Worm (Caenorhabditis elegans) whole organism, young adult: ENCODE results near the gene cdgs-1.

Experiments
- F23B12.7 ChIP-seq: sonication (generic microtip); optimal IDR thresholded peaks from 2 replicates; lab custom pipeline; 2017; ENCODE audit warnings: missing genetic modification characterization, mild to moderate bottlenecking, missing compliant biosample characterization, antibody characterized with exemption, moderate library complexity; ENCODE audit not compliant: insufficient read depth
- F33H1.4 ChIP-seq: fragments of 200-800 bp; sonication (Bioruptor generic); IDR thresholded peaks from 2 replicates; pipeline ENCODE4 v1.3.6; 2022; ENCODE audit warnings: missing genetic modification reagents, missing genetic modification characterization, missing compliant biosample characterization
- F37B4.10 ChIP-seq: fragments of 200-800 bp; sonication (Bioruptor generic); IDR thresholded peaks from 2 replicates; pipeline ENCODE4 v1.3.6; 2022; ENCODE audit warnings: missing genetic modification characterization, missing compliant biosample characterization
- F39B2.1 ChIP-seq: fragments of 200-800 bp; sonication (Bioruptor generic); IDR thresholded peaks from 2 replicates; pipeline ENCODE4 v1.3.6; 2022; ENCODE audit warnings: missing genetic modification reagents, missing genetic modification characterization, missing compliant biosample characterization
- F52B5.7 ChIP-seq: sonication (generic microtip); optimal IDR thresholded peaks from 2 replicates; lab custom pipeline; 2016; ENCODE audit warnings: mild to moderate bottlenecking, missing genetic modification characterization, missing compliant biosample characterization
- F55B11.4 ChIP-seq: sonication (generic microtip); optimal IDR thresholded peaks from 2 replicates; lab custom pipeline; 2016; ENCODE audit warnings: missing compliant biosample characterization, missing genetic modification characterization, borderline replicate concordance; ENCODE audit not compliant: insufficient read depth
- F57A8.1 ChIP-seq: fragments of 200-800 bp; sonication (Bioruptor generic); optimal IDR thresholded peaks from 2 replicates; lab custom pipeline; 2018; ENCODE audit warnings: mild to moderate bottlenecking, missing genetic modification characterization, moderate library complexity, missing compliant biosample characterization
- K11D2.4 ChIP-seq: fragments of 200-800 bp; sonication (Bioruptor generic); IDR thresholded peaks from 2 replicates; pipeline ENCODE4 v1.3.6; 2022; ENCODE audit warnings: missing genetic modification reagents, missing genetic modification characterization, missing compliant biosample characterization
- K12H6.12 ChIP-seq: fragments of 200-800 bp; sonication (Bioruptor generic); optimal IDR thresholded peaks from 2 replicates; lab custom pipeline; 2018; ENCODE audit warnings: mild to moderate bottlenecking, missing genetic modification characterization, missing compliant biosample characterization
- T07F8.4 ChIP-seq: sonication (generic microtip); optimal IDR thresholded peaks from 2 replicates; lab custom pipeline; 2016; ENCODE audit warnings: mild to moderate bottlenecking, missing genetic modification characterization, moderate library complexity, missing compliant biosample characterization
- ZK185.1 ChIP-seq: sonication (generic microtip); optimal IDR thresholded peaks from 2 replicates; lab custom pipeline; 2016; ENCODE audit warnings: mild to moderate bottlenecking, missing genetic modification characterization, missing compliant biosample characterization; ENCODE audit not compliant: poor library complexity, severe bottlenecking
- ama-1 ChIP-seq, 3 experiments: fragments of 150-350 bp in 1 of 3; sonication (generic microtip) in 2 of 3; optimal IDR thresholded peaks; 2 replicates each; lab custom pipeline; 2014 to 2018; ENCODE audit warnings: missing biosample characterization in 2 of 3, missing genetic modification characterization in 2 of 3, missing genetic modification reagents in 2 of 3
- athp-1 ChIP-seq: sonication (generic microtip); optimal IDR thresholded peaks from 2 replicates; lab custom pipeline; 2017; ENCODE audit warnings: mild to moderate bottlenecking, missing genetic modification characterization, missing compliant biosample characterization
- attf-5 ChIP-seq: fragments of 200-800 bp; sonication (Bioruptor generic); optimal IDR thresholded peaks from 2 replicates; lab custom pipeline; 2018; ENCODE audit warnings: mild to moderate bottlenecking, missing genetic modification characterization, missing compliant biosample characterization
- ceh-58 ChIP-seq: fragments of 200-800 bp; sonication (Bioruptor generic); IDR thresholded peaks from 2 replicates; pipeline ENCODE4 v1.3.6; 2022; ENCODE audit warnings: missing genetic modification characterization, missing compliant biosample characterization
- chd-7 ChIP-seq: sonication (generic microtip); optimal IDR thresholded peaks from 2 replicates; lab custom pipeline; 2016; ENCODE audit warnings: mild to moderate bottlenecking, missing genetic modification characterization, moderate library complexity, missing compliant biosample characterization
- die-1 ChIP-seq: sonication (generic microtip); optimal IDR thresholded peaks from 2 replicates; lab custom pipeline; 2016; ENCODE audit warnings: missing genotype, mild to moderate bottlenecking, missing genetic modification characterization, missing compliant biosample characterization
- dox-1 ChIP-seq: fragments of 200-800 bp; sonication (Bioruptor generic); IDR thresholded peaks from 2 replicates; pipeline ENCODE4 v1.3.6; 2022; ENCODE audit warnings: missing genetic modification reagents, missing genetic modification characterization, missing compliant biosample characterization
- dpl-1 ChIP-seq: fragments of 150-350 bp; optimal IDR thresholded peaks from 2 replicates; lab custom pipeline; 2014; ENCODE audit warnings: missing biosample characterization, missing genetic modification reagents, missing genetic modification characterization
- efl-1 ChIP-seq: fragments of 150-350 bp; optimal IDR thresholded peaks from 2 replicates; lab custom pipeline; 2014; ENCODE audit warnings: missing biosample characterization, missing genetic modification reagents, missing genetic modification characterization
- him-1 ChIP-seq: sonication (generic microtip); optimal IDR thresholded peaks from 2 replicates; lab custom pipeline; 2016; ENCODE audit warnings: missing genotype, missing genetic modification reagents, missing genetic modification characterization, missing compliant biosample characterization
- hmg-1.2 ChIP-seq: fragments of 200-800 bp; sonication (Bioruptor generic); IDR thresholded peaks from 2 replicates; pipeline ENCODE4 v1.3.6; 2022; ENCODE audit warnings: missing genetic modification reagents, missing genetic modification characterization, missing compliant biosample characterization
- let-526 ChIP-seq: fragments of 200-800 bp; sonication (Bioruptor generic); IDR thresholded peaks from 2 replicates; pipeline ENCODE4 v1.3.6; 2022; ENCODE audit warnings: missing genetic modification reagents, missing genetic modification characterization, missing compliant biosample characterization
- lin-40 ChIP-seq: sonication (generic microtip); optimal IDR thresholded peaks from 2 replicates; lab custom pipeline; 2016; ENCODE audit warnings: missing genetic modification characterization, mild to moderate bottlenecking, missing compliant biosample characterization, missing genotype, missing genetic modification reagents
- lsl-1 ChIP-seq: fragments of 200-800 bp; sonication (Bioruptor generic); optimal IDR thresholded peaks from 2 replicates; lab custom pipeline; 2018; ENCODE audit warnings: mild to moderate bottlenecking, missing genetic modification characterization, moderate library complexity, missing compliant biosample characterization
- lsy-27 ChIP-seq: sonication (generic microtip); optimal IDR thresholded peaks from 2 replicates; lab custom pipeline; 2017; ENCODE audit warnings: missing genetic modification characterization, mild to moderate bottlenecking, missing compliant biosample characterization, antibody characterized with exemption, missing genotype, borderline replicate concordance; ENCODE audit not compliant: insufficient read depth
- madf-6 ChIP-seq: fragments of 200-800 bp; sonication (Bioruptor generic); IDR thresholded peaks from 2 replicates; pipeline ENCODE4 v1.3.6; 2022; ENCODE audit warnings: missing genetic modification reagents, missing genetic modification characterization, missing compliant biosample characterization
- madf-8 ChIP-seq: fragments of 200-800 bp; sonication (Bioruptor generic); conservative IDR thresholded peaks from 2 replicates; pipeline ENCODE4 v1.3.6; 2022; ENCODE audit warnings: missing genetic modification reagents, missing genetic modification characterization, missing compliant biosample characterization
- mcd-1 ChIP-seq: fragments of 200-800 bp; sonication (Bioruptor generic); IDR thresholded peaks from 2 replicates; pipeline ENCODE4 v1.3.6; 2022; ENCODE audit warnings: missing genetic modification reagents, missing genetic modification characterization, missing compliant biosample characterization
- mes-4 ChIP-seq: sonication (generic microtip); optimal IDR thresholded peaks from 2 replicates; lab custom pipeline; 2016; ENCODE audit warnings: missing genotype, missing genetic modification characterization, missing compliant biosample characterization
- nhr-120 ChIP-seq: fragments of 200-800 bp; sonication (Bioruptor generic); IDR thresholded peaks from 2 replicates; pipeline ENCODE4 v1.3.6; 2022; ENCODE audit warnings: missing genetic modification characterization, missing compliant biosample characterization
- nhr-179 ChIP-seq: sonication (generic microtip); optimal IDR thresholded peaks from 2 replicates; lab custom pipeline; 2016; ENCODE audit warnings: mild to moderate bottlenecking, missing genetic modification characterization, missing compliant biosample characterization
- nhr-80 ChIP-seq: sonication (generic microtip); optimal IDR thresholded peaks from 2 replicates; lab custom pipeline; 2016; ENCODE audit warnings: missing genetic modification characterization, missing compliant biosample characterization
- nhr-90 ChIP-seq: sonication (generic microtip); optimal IDR thresholded peaks from 2 replicates; lab custom pipeline; 2016; ENCODE audit warnings: missing genotype, mild to moderate bottlenecking, missing genetic modification characterization, missing compliant biosample characterization
- pbrm-1 ChIP-seq: fragments of 200-800 bp; sonication (Bioruptor generic); IDR thresholded peaks from 2 replicates; pipeline ENCODE4 v1.3.6; 2022; ENCODE audit warnings: missing genetic modification reagents, missing genetic modification characterization, missing compliant biosample characterization
- rpc-1 ChIP-seq, 2 experiments: fragments of 150-350 bp in 1 of 2; sonication (generic microtip) in 1 of 2; optimal IDR thresholded peaks; 2 replicates each; lab custom pipeline; 2014 to 2018; ENCODE audit warnings: missing biosample characterization in 1 of 2, missing genetic modification characterization in 1 of 2, missing genetic modification reagents in 1 of 2, missing genotype in 1 of 2
- sdz-38 ChIP-seq: sonication (generic microtip); optimal IDR thresholded peaks from 2 replicates; lab custom pipeline; 2016; ENCODE audit warnings: missing genotype, missing genetic modification characterization, missing compliant biosample characterization
- snpc-1.3 ChIP-seq: sonication (generic microtip); optimal IDR thresholded peaks from 2 replicates; lab custom pipeline; 2017; ENCODE audit warnings: missing genetic modification characterization, mild to moderate bottlenecking, missing compliant biosample characterization, antibody characterized with exemption, moderate library complexity, missing genotype, missing genetic modification reagents; ENCODE audit not compliant: insufficient read depth
- tbx-9 ChIP-seq: sonication (generic microtip); optimal IDR thresholded peaks from 2 replicates; lab custom pipeline; 2016; ENCODE audit warnings: borderline replicate concordance, missing genetic modification characterization, inconsistent platforms, missing compliant biosample characterization
- zfh-2 ChIP-seq: fragments of 200-800 bp; sonication (Bioruptor generic); conservative IDR thresholded peaks from 2 replicates; pipeline ENCODE4 v1.3.6; 2022; ENCODE audit warnings: missing genetic modification reagents, missing genetic modification characterization, missing compliant biosample characterization
- ztf-28 ChIP-seq: fragments of 200-800 bp; sonication (Bioruptor generic); IDR thresholded peaks from 2 replicates; pipeline ENCODE4 v1.3.6; 2022; ENCODE audit warnings: missing genetic modification reagents, missing genetic modification characterization, missing compliant biosample characterization

The cdgs-1 gene

ce11 chrIV:7778865-7779264 lies 36.7 kb downstream of the cdgs-1 start, which contains the start of gene rpap-3 (continued):
- TF ChIP-seq madf-6: peak; percentile 30; the same call in 1 of the 2 replicates
- TF ChIP-seq T07F8.4 (tag; lab: Kevin White, UChicago): no peak
- TF ChIP-seq F57A8.1 (GFP tag; lab: Kevin White, UChicago): no peak
- no peak for TF ChIP-seq F23B12.7 (tag; lab: Kevin White, UChicago)
- TF ChIP-seq K12H6.12 (tag; lab: Kevin White, UChicago): no peak
- no peak for TF ChIP-seq lin-40
- no peak for TF ChIP-seq let-526 (GFP tag; lab: Robert Waterston, UW)
- no peak for TF ChIP-seq madf-8

- no peak for TF ChIP-seq ZK185.1
- no peak for TF ChIP-seq snpc-1.3 (tag; lab: Kevin White, UChicago)
- no peak for TF ChIP-seq ceh-58 (GFP tag; lab: Robert Waterston, UW)
- TF ChIP-seq F33H1.4 (GFP tag; lab: Robert Waterston, UW): no peak
- TF ChIP-seq K11D2.4: no peak
- TF ChIP-seq dox-1 (GFP tag; lab: Robert Waterston, UW): no peak
- TF ChIP-seq F39B2.1: no peak
- no peak for TF ChIP-seq tbx-9
- TF ChIP-seq lsy-27: no peak
- TF ChIP-seq die-1: no peak
- TF ChIP-seq chd-7: no peak
- TF ChIP-seq F55B11.4 (tag; lab: Kevin White, UChicago): no peak
- no peak for TF ChIP-seq ama-1 (optimal IDR thresholded peaks at IDR 0.05; lab: Kevin White, UChicago)
- no peak for TF ChIP-seq ama-1 (GFP tag; optimal IDR thresholded peaks at IDR 0.05; lab: Kevin White, UChicago)
- TF ChIP-seq nhr-80 (tag; lab: Kevin White, UChicago): no peak
- TF ChIP-seq madf-6: no peak
- no peak for TF ChIP-seq F52B5.7 (tag; lab: Kevin White, UChicago)
- no peak for TF ChIP-seq rpc-1 (optimal IDR thresholded peaks at IDR 0.05; lab: Kevin White, UChicago)
- TF ChIP-seq rpc-1 (tag; optimal IDR thresholded peaks at IDR 0.05; lab: Kevin White, UChicago): no peak
- TF ChIP-seq zfh-2 (GFP tag; lab: Robert Waterston, UW): no peak
- no peak for TF ChIP-seq F37B4.10 (GFP tag; lab: Robert Waterston, UW)
Observed at ce11 chrIV:7775725-7776124, 39.8 kb downstream of the cdgs-1 start, which contains the start of gene swd-2.1. Gene swd-2.1 (plus strand): TSS chrIV:7776025.

ce11 chrIV:7774206-7774605 lies 41.3 kb downstream of the cdgs-1 start, which contains the start of the genes hcf-1 and swd-2.2:
Gene hcf-1 (minus strand): TSS chrIV:7774275.
Gene swd-2.2 (plus strand): TSS chrIV:7774411.
- no peak for TF ChIP-seq him-1
- TF ChIP-seq mes-4: no peak
- no peak for TF ChIP-seq pbrm-1 (GFP tag; lab: Robert Waterston, UW)
- peak; percentile 23 for TF ChIP-seq dpl-1 (GFP tag; lab: Kevin White, UChicago)
- TF ChIP-seq lsl-1: peak; percentile 42
- TF ChIP-seq nhr-179 (tag; lab: Kevin White, UChicago): no peak
- TF ChIP-seq mcd-1: peak; percentile 80
- no peak for TF ChIP-seq athp-1 (tag; lab: Kevin White, UChicago)
- TF ChIP-seq dox-1 (GFP tag; lab: Robert Waterston, UW): no peak
- 0 out of 2 replicates have a peak, but pooled peaks have one; percentile 5 for TF ChIP-seq hmg-1.2 (GFP tag; lab: Robert Waterston, UW)
- TF ChIP-seq nhr-90 (tag; lab: Kevin White, UChicago): no peak
- TF ChIP-seq sdz-38: no peak
- peak; percentile 18 for TF ChIP-seq snpc-1.3 (tag; lab: Kevin White, UChicago)
- TF ChIP-seq attf-5 (GFP tag; lab: Kevin White, UChicago): peak; percentile 8
- peak; percentile 56 for TF ChIP-seq efl-1 (GFP tag; lab: Kevin White, UChicago)
- no peak for TF ChIP-seq ztf-28 (GFP tag; lab: Robert Waterston, UW)
- TF ChIP-seq nhr-120: no peak
- peak; percentile 33 for TF ChIP-seq F23B12.7 (tag; lab: Kevin White, UChicago)
